Worm (Caenorhabditis elegans): Measurements from ENCODE around the gene F11E6.4.

F11E6.4 gene

ce11 chrIV:17441260-17441659 is 28.9 kb downstream of the F11E6.4 start:
- TF ChIP-seq nhr-12 (tag; optimal IDR thresholded peaks at IDR 0.05), result no peak
- peak; percentile 54 for TF ChIP-seq sma-9 (GFP tag; optimal IDR thresholded peaks at IDR 0.05)
- no peak for TF ChIP-seq sma-9 (tag; optimal IDR thresholded peaks at IDR 0.05)
- peak; percentile 50 for TF ChIP-seq nhr-25 (tag; optimal IDR thresholded peaks at IDR 0.05)
- TF ChIP-seq mdl-1 (tag; optimal IDR thresholded peaks at IDR 0.05), result no peak

- no peak for TF ChIP-seq mbf-1 (tag; optimal IDR thresholded peaks at IDR 0.05)
- no peak for TF ChIP-seq sma-3 (GFP tag; optimal IDR thresholded peaks at IDR 0.05)
- peak; percentile 36 for TF ChIP-seq fos-1 (tag; optimal IDR thresholded peaks at IDR 0.05)
- TF ChIP-seq gmeb-1 (tag; optimal IDR thresholded peaks at IDR 0.05), result peak; percentile 44
These were observed 29.7 kb downstream of the F11E6.4 start, which contains the start of gene F08A7.1 for ce11 chrIV:17440417-17440816. Gene F08A7.1 (plus strand): TSS chrIV:17440607.

ce11 chrIV:17440001-17440400 is 30.2 kb downstream of the F11E6.4 start, which contains the start of gene C06A12.19:
Gene C06A12.19 (minus strand): TSS chrIV:17440101.
- TF ChIP-seq R02D3.7 (tag; optimal IDR thresholded peaks at IDR 0.05) (no peak), gmeb-1 (tag; optimal IDR thresholded peaks at IDR 0.05) (no peak), snpc-4 (tag; optimal IDR thresholded peaks at IDR 0.05) (no peak), nhr-11 (tag; optimal IDR thresholded peaks at IDR 0.05) (no peak), unc-39 (tag; optimal IDR thresholded peaks at IDR 0.05) (no peak)

- no peak for TF ChIP-seq nhr-25 (tag; optimal IDR thresholded peaks at IDR 0.05)
- TF ChIP-seq nhr-77 (tag; optimal IDR thresholded peaks at IDR 0.05), result no peak
- TF ChIP-seq alr-1 (tag; optimal IDR thresholded peaks at IDR 0.05), result no peak
- TF ChIP-seq elt-3 (tag; optimal IDR thresholded peaks at IDR 0.05), result no peak
- TF ChIP-seq lin-13 (GFP tag; optimal IDR thresholded peaks at IDR 0.05), result no peak
- no peak for TF ChIP-seq lsy-2 (tag; optimal IDR thresholded peaks at IDR 0.05)
- TF ChIP-seq mbf-1 (tag; optimal IDR thresholded peaks at IDR 0.05), result no peak
- TF ChIP-seq C34F6.9 (tag; optimal IDR thresholded peaks at IDR 0.05), result no peak
- no peak for TF ChIP-seq nhr-129 (tag; optimal IDR thresholded peaks at IDR 0.05)
These were observed 33.1 kb downstream of the F11E6.4 start, which contains the start of gene C06A12.8 for ce11 chrIV:17437038-17437437. Gene C06A12.8 (plus strand): TSS chrIV:17437338.

- TF ChIP-seq elt-1 (tag; optimal IDR thresholded peaks at IDR 0.05) (no peak), nhr-25 (tag; optimal IDR thresholded peaks at IDR 0.05) (no peak), elt-3 (tag; optimal IDR thresholded peaks at IDR 0.05) (no peak), unc-62 (GFP tag; optimal IDR thresholded peaks at IDR 0.05) (no peak), lin-11 (tag; optimal IDR thresholded peaks at IDR 0.05) (no peak), sem-4 (tag; optimal IDR thresholded peaks at IDR 0.05) (no peak), nhr-10 (tag; optimal IDR thresholded peaks at IDR 0.05) (no peak), peb-1 (tag; optimal IDR thresholded peaks at IDR 0.05) (no peak), R02D3.7 (tag; optimal IDR thresholded peaks at IDR 0.05) (no peak), ceh-16 (tag; optimal IDR thresholded peaks at IDR 0.05) (no peak), egl-27 (tag; optimal IDR thresholded peaks at IDR 0.05) (no peak)
These were observed 33.6 kb downstream of the F11E6.4 start, which contains the start of gene gcy-27 for ce11 chrIV:17436552-17436951. Gene gcy-27 (minus strand): TSS chrIV:17436652.

- no peak for TF ChIP-seq ama-1 (optimal IDR thresholded peaks at IDR 0.05)
- no peak for TF ChIP-seq lin-11 (tag; optimal IDR thresholded peaks at IDR 0.05)
- TF ChIP-seq nhr-10 (tag; optimal IDR thresholded peaks at IDR 0.05), result no peak
- TF ChIP-seq alr-1 (tag; optimal IDR thresholded peaks at IDR 0.05), result no peak
These were observed 34.9 kb downstream of the F11E6.4 start for ce11 chrIV:17435228-17435627.

ce11 chrIV:17432223-17432826 is 37.8 kb downstream of the F11E6.4 start:
- peak; percentile 53 for TF ChIP-seq fos-1 (tag; optimal IDR thresholded peaks at IDR 0.05)
- TF ChIP-seq F13H6.1 (tag; optimal IDR thresholded peaks at IDR 0.05), result no peak
